Fruit fly (Drosophila melanogaster) whole organism, larva: ENCODE measurements around the gene CG31676.

Experiments
- noc ChIP-seq: fragments of 200-800 bp; sonication (Bioruptor generic); optimal IDR thresholded peaks from 3 replicates; lab custom pipeline; 2019; ENCODE audit warnings: missing biosample characterization, mild to moderate bottlenecking, missing genetic modification characterization, moderate library complexity

The CG31676 gene

dm6 chr2L:20858371-20859340 is 18.1 kb downstream of the CG31676 start, which contains the start of gene bero:
bero (plus strand) TSS chr2L:20858695.
- TF ChIP-seq noc (tag; lab: Kevin White, UChicago): no peak

- TF ChIP-seq noc (tag; lab: Kevin White, UChicago): peak; percentile 90
Observed at dm6 chr2L:20864764-20865265, 24.3 kb downstream of the CG31676 start, which contains the start of gene CG9338. CG9338 (plus strand) TSS chr2L:20865215.

DNA sequence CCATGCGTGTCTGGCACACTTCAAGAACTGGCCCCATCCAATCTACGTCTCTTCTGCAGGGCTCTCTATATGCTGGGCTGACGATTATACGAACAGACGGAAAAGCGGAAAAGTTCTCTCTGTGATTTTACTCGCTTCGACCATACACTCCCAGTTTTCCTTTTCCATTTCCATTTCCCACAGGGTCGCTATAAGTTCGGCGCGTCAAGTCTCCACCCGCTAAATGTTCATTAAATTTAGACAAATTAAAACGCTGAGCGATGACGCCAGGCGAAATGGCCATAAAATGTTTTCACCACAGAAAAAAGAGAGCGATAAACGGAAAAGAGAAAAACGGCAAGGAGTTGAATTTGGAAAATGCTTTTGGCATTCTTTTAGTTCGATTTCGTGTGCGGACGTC is 26.8 kb downstream of the CG31676 start, which contains the start of gene CG31675:
TSS of gene CG31675 (plus strand) at position 375 of the 400 bp plus-strand sequence.
- TF ChIP-seq noc (tag; lab: Kevin White, UChicago): no peak

DNA sequence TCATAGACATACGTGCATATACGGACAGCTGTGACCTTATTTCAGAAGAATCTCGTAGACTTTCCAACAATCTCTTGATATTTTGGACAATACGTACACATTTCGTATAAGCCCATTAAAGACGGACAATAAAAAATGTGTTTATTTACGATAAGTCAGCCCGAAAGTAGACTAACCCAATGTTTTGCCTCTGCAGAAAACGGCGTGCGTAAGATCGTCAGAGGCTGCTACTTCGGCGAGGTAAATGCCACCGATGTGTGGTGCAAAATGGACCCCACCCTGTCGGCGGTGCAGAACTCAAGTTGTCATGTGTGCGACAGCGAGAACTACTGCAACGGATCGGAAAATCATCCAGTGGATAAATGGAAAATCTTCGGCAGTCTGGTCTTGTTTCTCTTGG is 28.4 kb downstream of the CG31676 start:
- TF ChIP-seq noc (tag; lab: Kevin White, UChicago): no peak

DNA sequence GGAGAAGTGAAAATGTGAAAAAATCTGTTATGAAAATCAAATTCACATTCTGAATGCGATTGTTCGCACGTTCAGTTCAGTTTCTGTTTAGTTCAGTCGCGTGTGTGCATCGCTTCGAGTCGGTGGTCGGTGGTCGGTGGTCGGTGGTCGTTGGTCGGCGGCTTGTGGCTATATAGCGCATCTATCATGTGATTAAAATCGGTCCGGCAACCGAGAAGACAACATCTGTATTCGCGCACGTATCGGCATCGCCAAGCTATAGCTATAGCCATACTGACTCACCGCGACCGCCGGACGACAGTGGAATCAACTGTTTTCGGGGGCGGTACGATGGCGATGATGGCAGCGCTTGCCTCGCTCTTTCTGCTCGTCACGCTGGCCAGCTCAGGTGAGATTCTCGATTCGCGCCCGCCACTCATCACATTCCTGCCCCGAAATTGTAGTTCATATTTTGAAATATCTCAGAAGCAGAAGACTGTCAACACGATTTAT is 29.3 kb downstream of the CG31676 start, which contains the start of gene CG14401:
TSS of gene CG14401 (plus strand) at position 51 of the 492 bp plus-strand sequence.
- TF ChIP-seq noc (tag; lab: Kevin White, UChicago): no peak

- no peak for TF ChIP-seq noc (tag; lab: Kevin White, UChicago)
Observed at dm6 chr2L:20874514-20874913, 34.0 kb downstream of the CG31676 start.

dm6 chr2L:20878052-20878451 is 37.5 kb downstream of the CG31676 start:
- TF ChIP-seq noc (tag; lab: Kevin White, UChicago): no peak

- no peak for TF ChIP-seq noc (tag; lab: Kevin White, UChicago)
Observed at dm6 chr2L:20878463-20878862, 37.9 kb downstream of the CG31676 start.

DNA sequence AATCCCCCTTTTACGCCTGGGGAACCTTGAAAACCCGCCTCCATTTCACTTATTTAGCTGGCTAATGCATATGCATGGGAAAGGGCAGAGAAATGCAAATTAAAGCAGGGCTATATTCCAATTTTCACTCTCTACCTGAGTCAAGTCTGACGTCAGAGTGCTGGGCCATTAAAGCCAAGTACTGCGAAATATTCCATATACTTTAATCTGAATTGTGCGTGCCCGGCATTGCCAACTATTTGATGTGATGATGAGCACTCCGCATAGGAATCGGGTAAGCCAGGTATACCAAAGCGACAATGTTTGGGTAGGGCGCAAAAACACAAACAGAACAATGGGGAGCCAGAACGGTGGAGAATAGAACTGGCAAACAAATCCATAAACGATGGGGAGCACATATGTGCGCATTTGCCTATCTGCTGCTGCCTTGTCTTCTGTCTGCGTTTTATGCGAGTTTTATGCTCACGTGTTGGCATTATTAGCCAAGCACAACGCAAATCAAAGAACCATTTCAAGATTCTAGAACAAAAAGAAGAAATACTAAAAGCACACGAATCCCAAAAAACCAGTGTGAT is 39.1 kb downstream of the CG31676 start:
- peak; percentile 33 for TF ChIP-seq noc (tag; lab: Kevin White, UChicago)

DNA sequence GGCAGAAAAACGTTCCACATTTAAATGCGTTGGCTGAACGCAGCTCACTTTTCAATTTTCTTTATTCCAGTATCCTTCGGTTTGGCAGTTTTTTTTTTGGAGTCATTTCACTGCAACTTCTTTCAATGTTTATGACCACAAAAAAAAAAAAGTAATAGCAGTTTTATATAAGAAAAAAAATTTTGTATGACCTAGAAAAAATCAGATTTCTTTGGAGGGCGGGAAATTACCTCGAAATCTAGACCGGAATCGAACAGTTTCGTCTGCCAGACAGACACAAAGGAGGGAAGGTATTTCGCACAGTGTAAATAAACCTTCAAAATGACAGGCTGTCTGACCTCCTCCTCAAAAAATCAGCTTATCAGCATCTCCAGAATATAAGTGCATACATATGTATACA is 39.9 kb downstream of the CG31676 start:
- TF ChIP-seq noc (tag; lab: Kevin White, UChicago): no peak

DNA sequence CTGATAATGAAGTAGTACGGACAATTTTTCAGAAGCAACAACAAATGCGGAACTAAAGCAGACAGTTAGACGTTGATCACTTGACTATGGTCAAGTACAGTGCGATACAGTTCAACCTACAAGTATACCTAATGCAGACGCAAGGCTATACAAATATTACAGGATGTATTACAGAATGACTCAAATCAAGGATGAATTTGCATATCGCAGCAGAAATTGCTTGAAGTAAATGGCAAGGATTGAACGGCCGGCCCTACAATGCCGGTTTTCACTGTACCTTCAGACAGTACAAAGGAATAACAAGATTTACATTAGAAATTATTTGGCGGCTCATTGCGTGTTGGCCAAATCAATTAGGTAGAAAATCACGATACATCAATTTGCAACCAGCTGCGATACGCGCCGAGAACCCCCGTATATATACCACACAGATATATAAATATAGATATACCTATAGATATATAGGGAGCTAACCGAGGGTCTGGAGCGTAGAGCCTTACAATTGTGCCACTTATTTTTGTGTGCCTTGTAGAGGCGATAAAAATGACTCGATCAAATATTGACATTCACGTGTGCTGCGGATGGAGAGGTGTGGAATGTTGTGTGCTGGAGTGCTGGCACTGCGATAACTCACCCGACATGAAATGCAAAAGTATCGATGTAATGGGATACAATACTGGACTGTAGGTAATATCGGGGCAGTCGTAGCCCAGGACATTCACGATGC is 41.0 kb downstream of the CG31676 start:
- TF ChIP-seq noc (tag; lab: Kevin White, UChicago): peak; percentile 82

- TF ChIP-seq noc (tag; lab: Kevin White, UChicago): no peak
Observed at dm6 chr2L:20883097-20883496, 42.5 kb downstream of the CG31676 start.

DNA sequence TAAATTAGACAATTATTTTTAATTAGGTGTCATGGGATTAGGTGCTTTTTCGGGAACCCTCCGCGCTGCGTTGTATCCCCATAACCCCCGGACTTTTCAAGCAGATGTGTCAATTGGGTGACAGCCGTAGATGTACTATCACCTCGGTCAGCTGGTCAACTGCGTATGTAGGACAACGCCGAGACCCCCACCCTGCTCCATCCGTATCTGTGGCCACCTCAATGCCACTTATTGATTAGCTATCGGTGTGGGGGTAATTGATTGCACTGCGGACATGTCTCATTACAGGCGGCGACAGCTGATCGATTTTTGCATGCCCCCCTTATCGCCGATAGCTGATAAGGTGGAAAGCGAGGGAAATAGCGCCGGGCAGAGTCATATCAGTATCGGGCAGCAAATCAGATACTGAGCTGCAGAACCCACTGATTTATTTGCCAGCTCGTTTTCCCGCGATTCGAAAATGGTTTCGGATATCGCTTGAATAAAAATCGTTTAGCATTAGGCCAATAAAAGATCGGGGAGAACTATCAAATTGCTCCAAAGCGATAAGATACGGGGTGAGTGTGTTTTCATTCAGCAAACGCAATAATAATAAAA is 43.2 kb downstream of the CG31676 start:
- peak; percentile 67 for TF ChIP-seq noc (tag; lab: Kevin White, UChicago)

DNA sequence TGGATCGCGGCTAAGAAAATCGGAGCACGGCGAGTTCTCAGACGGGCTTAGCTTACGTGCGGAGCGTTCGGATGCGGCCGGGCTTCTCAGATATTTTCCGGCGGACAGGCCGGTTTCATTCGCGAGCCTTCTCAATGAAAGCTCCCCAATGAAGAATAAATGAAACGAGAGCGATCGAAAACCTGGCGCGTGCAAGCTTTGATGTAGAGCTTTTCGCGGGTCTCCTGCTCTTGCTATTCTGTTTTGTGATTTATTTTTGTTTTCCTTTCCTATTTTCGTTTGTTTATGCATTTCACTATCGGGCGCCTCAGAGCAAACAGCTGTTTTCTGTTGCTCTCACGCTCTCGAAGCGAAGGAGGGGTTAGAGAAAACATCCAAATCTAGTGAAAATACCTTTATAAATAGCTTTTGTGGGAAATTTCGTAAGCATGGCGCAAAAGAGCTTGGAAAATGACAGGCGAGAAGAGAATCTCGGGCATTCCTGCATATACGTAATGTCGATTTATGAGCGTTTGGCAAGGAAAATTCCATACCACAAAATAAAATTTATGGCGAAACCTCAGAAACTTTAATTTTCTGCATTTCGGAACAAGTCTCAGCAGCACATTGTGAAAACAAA is 45.4 kb downstream of the CG31676 start:
- TF ChIP-seq noc (tag; lab: Kevin White, UChicago): peak; percentile 25
